Worm (Caenorhabditis elegans): ENCODE data around the gene drd-1.

The drd-1 gene

ce11 chrII:8428947-8429919 lies 41.4 kb downstream of the drd-1 start:
- peak; percentile 32 for TF ChIP-seq nfya-1 (tag; optimal IDR thresholded peaks at IDR 0.05; ENCODE audit: insufficient read depth)
- no peak for TF ChIP-seq unc-39 (tag; optimal IDR thresholded peaks at IDR 0.05)
- TF ChIP-seq unc-62 (GFP tag; optimal IDR thresholded peaks at IDR 0.05), result no peak
- no peak for TF ChIP-seq ztf-4 (tag; optimal IDR thresholded peaks at IDR 0.05)
- TF ChIP-seq nhr-25 (tag; optimal IDR thresholded peaks at IDR 0.05), result peak; percentile 39
- TF ChIP-seq pha-4 (tag; optimal IDR thresholded peaks at IDR 0.05), result peak; percentile 38
- no peak for TF ChIP-seq mml-1 (tag; optimal IDR thresholded peaks at IDR 0.05)
- no peak for TF ChIP-seq R02D3.7 (tag; optimal IDR thresholded peaks at IDR 0.05)
- TF ChIP-seq snpc-4 (tag; optimal IDR thresholded peaks at IDR 0.05), result no peak
- TF ChIP-seq nhr-23 (tag; optimal IDR thresholded peaks at IDR 0.05), result peak; percentile 53

ce11 chrII:8431954-8432353 lies 44.1 kb downstream of the drd-1 start, which contains the start of gene acp-2:
Gene acp-2 (minus strand): TSS chrII:8432054.
- TF ChIP-seq unc-62 (GFP tag; optimal IDR thresholded peaks at IDR 0.05) (no peak), egl-27 (tag; optimal IDR thresholded peaks at IDR 0.05) (no peak), mml-1 (tag; optimal IDR thresholded peaks at IDR 0.05) (no peak), nhr-25 (tag; optimal IDR thresholded peaks at IDR 0.05) (no peak), nhr-76 (tag; optimal IDR thresholded peaks at IDR 0.05) (no peak), lsy-12 (tag; optimal IDR thresholded peaks at IDR 0.05) (no peak), jun-1 (tag; optimal IDR thresholded peaks at IDR 0.05) (no peak), nhr-237 (tag; optimal IDR thresholded peaks at IDR 0.05) (no peak), daf-12 (tag; optimal IDR thresholded peaks at IDR 0.05) (no peak), ceh-9 (tag; optimal IDR thresholded peaks at IDR 0.05) (no peak), hmg-11 (tag; optimal IDR thresholded peaks at IDR 0.05) (no peak)

- TF ChIP-seq egl-5 (tag; optimal IDR thresholded peaks at IDR 0.05), result no peak
- no peak for TF ChIP-seq nhr-237 (tag; optimal IDR thresholded peaks at IDR 0.05)
- TF ChIP-seq nhr-11 (tag; optimal IDR thresholded peaks at IDR 0.05), result no peak
- no peak for TF ChIP-seq nhr-25 (tag; optimal IDR thresholded peaks at IDR 0.05)
- TF ChIP-seq nhr-28 (tag; optimal IDR thresholded peaks at IDR 0.05), result no peak
- TF ChIP-seq nhr-67 (tag; optimal IDR thresholded peaks at IDR 0.05), result no peak
- no peak for TF ChIP-seq fkh-10 (GFP tag; optimal IDR thresholded peaks at IDR 0.05)
- no peak for TF ChIP-seq elt-1 (tag; optimal IDR thresholded peaks at IDR 0.05)
- no peak for TF ChIP-seq nhr-12 (tag; optimal IDR thresholded peaks at IDR 0.05)
- no peak for TF ChIP-seq nhr-43 (tag; optimal IDR thresholded peaks at IDR 0.05; ENCODE audit: poor library complexity, severe bottlenecking)
- no peak for TF ChIP-seq nfya-1 (tag; optimal IDR thresholded peaks at IDR 0.05; ENCODE audit: insufficient read depth)
- no peak for TF ChIP-seq ama-1 (optimal IDR thresholded peaks at IDR 0.05)
- no peak for TF ChIP-seq unc-62 (GFP tag; optimal IDR thresholded peaks at IDR 0.05)
- no peak for TF ChIP-seq zag-1 (tag; optimal IDR thresholded peaks at IDR 0.05)
- TF ChIP-seq elt-3 (tag; optimal IDR thresholded peaks at IDR 0.05), result no peak
- no peak for TF ChIP-seq R02D3.7 (tag; optimal IDR thresholded peaks at IDR 0.05)
- TF ChIP-seq mml-1 (tag; optimal IDR thresholded peaks at IDR 0.05), result no peak
- no peak for TF ChIP-seq nhr-23 (tag; optimal IDR thresholded peaks at IDR 0.05)
Measured at ce11 chrII:8435005-8435404, 47.2 kb downstream of the drd-1 start, which contains the start of gene acp-4. Gene acp-4 (minus strand): TSS chrII:8435105.

ce11 chrII:8437035-8437434 lies 49.2 kb downstream of the drd-1 start, which contains the start of gene acp-3:
Gene acp-3 (minus strand): TSS chrII:8437135.
- TF ChIP-seq ztf-11 (tag; optimal IDR thresholded peaks at IDR 0.05), result no peak
- TF ChIP-seq elt-2 (tag; optimal IDR thresholded peaks at IDR 0.05), result no peak
- TF ChIP-seq snpc-4 (tag; optimal IDR thresholded peaks at IDR 0.05), result no peak
- no peak for TF ChIP-seq sea-2 (GFP tag; optimal IDR thresholded peaks at IDR 0.05)
- no peak for TF ChIP-seq unc-62 (GFP tag; optimal IDR thresholded peaks at IDR 0.05)
- no peak for TF ChIP-seq lin-39 (tag; optimal IDR thresholded peaks at IDR 0.05)
- TF ChIP-seq egl-5 (tag; optimal IDR thresholded peaks at IDR 0.05), result no peak
- TF ChIP-seq nfya-1 (tag; optimal IDR thresholded peaks at IDR 0.05; ENCODE audit: insufficient read depth), result no peak
- no peak for TF ChIP-seq pqm-1 (tag; optimal IDR thresholded peaks at IDR 0.05)
- TF ChIP-seq nhr-43 (tag; optimal IDR thresholded peaks at IDR 0.05; ENCODE audit: poor library complexity, severe bottlenecking), result no peak
- TF ChIP-seq nhr-77 (tag; optimal IDR thresholded peaks at IDR 0.05), result no peak
- no peak for TF ChIP-seq nhr-12 (tag; optimal IDR thresholded peaks at IDR 0.05)
- no peak for TF ChIP-seq zag-1 (tag; optimal IDR thresholded peaks at IDR 0.05)
- TF ChIP-seq hmg-11 (tag; optimal IDR thresholded peaks at IDR 0.05), result no peak
- TF ChIP-seq lin-15B (tag; optimal IDR thresholded peaks at IDR 0.05), result no peak
- TF ChIP-seq tbx-2 (tag; optimal IDR thresholded peaks at IDR 0.05), result no peak
- TF ChIP-seq ama-1 (optimal IDR thresholded peaks at IDR 0.05), result no peak
- no peak for TF ChIP-seq mml-1 (tag; optimal IDR thresholded peaks at IDR 0.05)
- no peak for TF ChIP-seq nhr-76 (tag; optimal IDR thresholded peaks at IDR 0.05)
- no peak for TF ChIP-seq pha-4 (tag; optimal IDR thresholded peaks at IDR 0.05)
